Worm (Caenorhabditis elegans) whole organism, L2 larva: ENCODE data around the gene wdr-37.

ENCODE experiments used
- F13H6.1 ChIP-seq: sonication (generic microtip); optimal IDR thresholded peaks from 2 replicates; lab custom pipeline; 2016; ENCODE audit warnings: missing genetic modification characterization, missing compliant biosample characterization
- R02D3.7 ChIP-seq: fragments of 150-350 bp; optimal IDR thresholded peaks from 2 replicates; lab custom pipeline; 2014; ENCODE audit warnings: missing biosample characterization, missing genetic modification characterization
- Y55F3AM.14 ChIP-seq: fragments of 200-800 bp; sonication (Bioruptor generic); optimal IDR thresholded peaks from 2 replicates; lab custom pipeline; 2018; ENCODE audit warnings: mild to moderate bottlenecking, missing genetic modification characterization, missing compliant biosample characterization
- ZK546.5 ChIP-seq: sonication (generic microtip); optimal IDR thresholded peaks from 2 replicates; lab custom pipeline; 2017; ENCODE audit warnings: missing biosample characterization, missing genetic modification characterization
- alr-1 ChIP-seq: fragments of 150-350 bp; optimal IDR thresholded peaks from 2 replicates; lab custom pipeline; 2014; ENCODE audit warnings: missing biosample characterization, missing genetic modification characterization
- ama-1 ChIP-seq: fragments of 150-350 bp; optimal IDR thresholded peaks from 2 replicates; lab custom pipeline; 2018; ENCODE audit warnings: inconsistent platforms
- blmp-1 ChIP-seq: sonication (generic microtip); optimal IDR thresholded peaks from 2 replicates; lab custom pipeline; 2017; ENCODE audit warnings: missing genetic modification characterization, mild to moderate bottlenecking, missing compliant biosample characterization, antibody characterized with exemption, moderate library complexity; ENCODE audit not compliant: insufficient read depth
- ceh-16 ChIP-seq: fragments of 150-350 bp; optimal IDR thresholded peaks from 2 replicates; lab custom pipeline; 2014; ENCODE audit warnings: missing biosample characterization, missing genetic modification characterization
- ceh-82 ChIP-seq: fragments of 150-350 bp; optimal IDR thresholded peaks from 2 replicates; lab custom pipeline; 2014; ENCODE audit warnings: missing biosample characterization, missing genetic modification characterization
- crh-2 ChIP-seq: sonication (generic microtip); optimal IDR thresholded peaks from 2 replicates; lab custom pipeline; 2017; ENCODE audit warnings: missing biosample characterization, missing genetic modification characterization
- dmd-4 ChIP-seq: sonication (generic microtip); optimal IDR thresholded peaks from 2 replicates; lab custom pipeline; 2017; ENCODE audit warnings: missing biosample characterization, missing genetic modification characterization
- egl-27 ChIP-seq: sonication (generic microtip); optimal IDR thresholded peaks from 3 replicates; lab custom pipeline; 2017; ENCODE audit warnings: missing biosample characterization, missing genetic modification reagents, missing genetic modification characterization
- elt-1 ChIP-seq: fragments of 150-350 bp; optimal IDR thresholded peaks from 2 replicates; lab custom pipeline; 2014; ENCODE audit warnings: missing biosample characterization, missing genetic modification characterization
- elt-3 ChIP-seq: sonication (generic microtip); optimal IDR thresholded peaks from 2 replicates; lab custom pipeline; 2017; ENCODE audit warnings: missing biosample characterization, missing genetic modification characterization
- gmeb-1 ChIP-seq: fragments of 150-350 bp; optimal IDR thresholded peaks from 2 replicates; lab custom pipeline; 2014; ENCODE audit warnings: missing biosample characterization, missing genetic modification characterization
- lin-11 ChIP-seq: fragments of 150-350 bp; sonication (generic microtip); optimal IDR thresholded peaks from 2 replicates; lab custom pipeline; 2014; ENCODE audit warnings: missing biosample characterization, missing genetic modification characterization, inconsistent platforms, mixed read lengths
- lin-13 ChIP-seq: fragments of 150-350 bp; optimal IDR thresholded peaks from 2 replicates; lab custom pipeline; 2014; ENCODE audit warnings: missing biosample characterization, missing genetic modification reagents, missing genetic modification characterization
- lsy-2 ChIP-seq, 2 experiments: fragments of 150-350 bp in 1 of 2; sonication (generic microtip) in 1 of 2; optimal IDR thresholded peaks; 2 replicates each; lab custom pipeline; 2014 to 2017; ENCODE audit warnings: missing biosample characterization in 2 of 2, missing genetic modification characterization in 2 of 2
- mab-5 ChIP-seq: fragments of 150-350 bp; optimal IDR thresholded peaks from 2 replicates; lab custom pipeline; 2014; ENCODE audit warnings: missing biosample characterization, missing genetic modification characterization
- mbf-1 ChIP-seq: sonication (generic microtip); optimal IDR thresholded peaks from 2 replicates; lab custom pipeline; 2017; ENCODE audit warnings: missing biosample characterization, missing genetic modification characterization
- mdl-1 ChIP-seq, 2 experiments: fragments of 150-350 bp in 1 of 2; sonication (generic microtip) in 1 of 2; optimal IDR thresholded peaks; 2 replicates each; lab custom pipeline; 2017; ENCODE audit warnings: missing biosample characterization in 2 of 2, missing genetic modification characterization in 2 of 2
- nhr-10 ChIP-seq: sonication (generic microtip); optimal IDR thresholded peaks from 2 replicates; lab custom pipeline; 2017; ENCODE audit warnings: missing biosample characterization, missing genetic modification characterization
- nhr-11 ChIP-seq: fragments of 150-350 bp; optimal IDR thresholded peaks from 2 replicates; lab custom pipeline; 2014; ENCODE audit warnings: missing biosample characterization, missing genetic modification characterization
- nhr-12 ChIP-seq: fragments of 150-350 bp; optimal IDR thresholded peaks from 2 replicates; lab custom pipeline; 2014; ENCODE audit warnings: missing biosample characterization, missing genetic modification characterization
- nhr-129 ChIP-seq: fragments of 150-350 bp; optimal IDR thresholded peaks from 2 replicates; lab custom pipeline; 2014; ENCODE audit warnings: missing biosample characterization, missing genetic modification characterization
- nhr-77 ChIP-seq: fragments of 150-350 bp; optimal IDR thresholded peaks from 2 replicates; lab custom pipeline; 2014; ENCODE audit warnings: missing biosample characterization, missing genetic modification characterization
- peb-1 ChIP-seq: fragments of 150-350 bp; optimal IDR thresholded peaks from 2 replicates; lab custom pipeline; 2014; ENCODE audit warnings: missing biosample characterization, missing genetic modification characterization
- sem-4 ChIP-seq: fragments of 150-350 bp; optimal IDR thresholded peaks from 2 replicates; lab custom pipeline; 2014; ENCODE audit warnings: missing biosample characterization, missing genetic modification reagents, missing genetic modification characterization
- skn-1 ChIP-seq: sonication (generic microtip); optimal IDR thresholded peaks from 2 replicates; lab custom pipeline; 2017; ENCODE audit warnings: missing biosample characterization, missing genetic modification characterization
- sma-3 ChIP-seq: sonication (generic microtip); optimal IDR thresholded peaks from 2 replicates; lab custom pipeline; 2016; ENCODE audit warnings: missing genetic modification reagents, missing genetic modification characterization, missing compliant biosample characterization
- sma-9 ChIP-seq, 2 experiments: fragments of 150-350 bp in 1 of 2; sonication (generic microtip) in 1 of 2; optimal IDR thresholded peaks; 2 replicates each; lab custom pipeline; 2014 to 2016; ENCODE audit warnings: missing genetic modification characterization in 2 of 2, mild to moderate bottlenecking in 1 of 2, missing biosample characterization in 1 of 2, missing compliant biosample characterization in 1 of 2, missing genetic modification reagents in 1 of 2, moderate library complexity in 1 of 2
- unc-39 ChIP-seq: fragments of 150-350 bp; optimal IDR thresholded peaks from 2 replicates; lab custom pipeline; 2014; ENCODE audit warnings: missing biosample characterization, missing genetic modification characterization
- unc-55 ChIP-seq: fragments of 150-350 bp; sonication (generic microtip); optimal IDR thresholded peaks from 3 replicates; lab custom pipeline; 2014; ENCODE audit warnings: missing biosample characterization, missing genetic modification reagents, missing genetic modification characterization
- zag-1 ChIP-seq: fragments of 150-350 bp; optimal IDR thresholded peaks from 2 replicates; lab custom pipeline; 2014; ENCODE audit warnings: missing biosample characterization, missing genetic modification characterization
- ztf-1 ChIP-seq: fragments of 200-800 bp; sonication (Bioruptor generic); conservative IDR thresholded peaks from 2 replicates; pipeline ENCODE4 v1.3.6; 2022; ENCODE audit warnings: missing genetic modification characterization, missing compliant biosample characterization
- ztf-4 ChIP-seq: fragments of 150-350 bp; optimal IDR thresholded peaks from 2 replicates; lab custom pipeline; 2014; ENCODE audit warnings: missing biosample characterization, missing genetic modification characterization

Gene wdr-37

DNA sequence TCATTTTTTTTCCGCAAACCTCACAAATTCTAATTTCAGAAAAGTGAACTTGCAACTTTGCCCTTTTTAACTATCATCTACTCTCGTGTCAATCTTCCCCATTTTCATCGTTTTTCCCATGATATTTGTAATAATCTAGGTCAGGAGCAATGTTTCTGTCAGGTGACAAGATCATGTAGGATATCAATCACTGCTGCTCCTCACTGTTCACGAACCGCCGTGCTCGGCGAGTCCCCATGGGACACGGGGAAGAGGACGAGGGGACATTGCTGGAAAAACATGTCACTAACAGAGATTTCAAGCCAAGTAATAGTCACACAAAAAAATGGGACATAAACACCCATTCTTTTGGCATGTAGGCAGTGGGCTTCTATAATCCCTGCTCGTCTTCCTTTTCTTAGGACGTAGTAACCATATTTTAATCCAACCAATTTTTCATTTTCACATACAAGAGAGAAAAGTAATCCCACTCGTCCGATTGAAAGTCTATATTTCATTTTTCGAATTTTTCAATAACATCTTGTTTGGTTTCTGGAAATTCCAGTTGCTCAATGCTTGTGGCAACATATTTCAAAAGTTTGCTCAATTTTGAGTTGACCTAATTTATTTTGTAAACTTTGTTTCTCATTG is 28.9 kb downstream of the wdr-37 start:
- TF ChIP-seq mab-5 (tag; lab: Kevin White, UChicago) (peak; percentile 78), unc-55 (GFP tag; lab: Kevin White, UChicago) (peak; percentile 90), nhr-12 (tag; lab: Kevin White, UChicago) (no peak), lsy-2 (tag; optimal IDR thresholded peaks at IDR 0.05; lab: Kevin White, UChicago) (peak in 1 of 2 experiments; percentile 15), nhr-10 (tag; lab: Kevin White, UChicago) (no peak), nhr-129 (tag; lab: Kevin White, UChicago) (peak; percentile 4), F13H6.1 (tag; lab: Kevin White, UChicago) (no peak)
- TF ChIP-seq, all 48 proteins: peak for 4

DNA sequence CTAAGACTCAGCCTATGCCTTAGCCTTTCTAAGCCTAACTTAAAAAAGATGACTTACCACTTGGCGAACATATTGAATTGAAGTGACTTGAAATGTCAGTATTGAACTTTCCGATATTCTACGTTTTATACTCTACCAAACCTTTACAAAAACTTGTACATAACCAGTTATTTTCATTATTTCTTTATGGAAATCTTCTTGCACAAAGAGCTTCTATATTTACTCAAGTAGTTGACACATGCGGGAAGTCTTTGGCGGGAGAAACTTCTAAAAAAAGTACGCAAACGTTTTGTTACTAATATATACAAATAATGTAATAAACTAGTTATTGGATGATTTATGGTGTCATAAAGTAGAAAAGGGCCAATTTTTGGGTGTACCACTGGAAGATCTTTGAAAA is 31.2 kb downstream of the wdr-37 start, which contains the start of gene nspb-12:
Gene nspb-12 (minus strand): TSS at position 101 of the 400 bp plus-strand sequence.
- TF ChIP-seq ZK546.5 (tag; lab: Kevin White, UChicago): no peak
- TF ChIP-seq mab-5 (tag; lab: Kevin White, UChicago): no peak
- TF ChIP-seq unc-39 (tag; lab: Kevin White, UChicago): no peak
- no peak for TF ChIP-seq crh-2 (tag; lab: Kevin White, UChicago)
- TF ChIP-seq nhr-11 (tag; lab: Kevin White, UChicago): no peak
- TF ChIP-seq mdl-1 (tag; optimal IDR thresholded peaks at IDR 0.05; lab: Kevin White, UChicago): no peak
- TF ChIP-seq mbf-1: no peak
- TF ChIP-seq elt-1 (tag; lab: Kevin White, UChicago): no peak
- no peak for TF ChIP-seq R02D3.7 (tag; lab: Kevin White, UChicago)
- no peak for TF ChIP-seq skn-1 (tag; lab: Kevin White, UChicago)
- no peak for TF ChIP-seq ceh-82 (tag; lab: Kevin White, UChicago)

DNA sequence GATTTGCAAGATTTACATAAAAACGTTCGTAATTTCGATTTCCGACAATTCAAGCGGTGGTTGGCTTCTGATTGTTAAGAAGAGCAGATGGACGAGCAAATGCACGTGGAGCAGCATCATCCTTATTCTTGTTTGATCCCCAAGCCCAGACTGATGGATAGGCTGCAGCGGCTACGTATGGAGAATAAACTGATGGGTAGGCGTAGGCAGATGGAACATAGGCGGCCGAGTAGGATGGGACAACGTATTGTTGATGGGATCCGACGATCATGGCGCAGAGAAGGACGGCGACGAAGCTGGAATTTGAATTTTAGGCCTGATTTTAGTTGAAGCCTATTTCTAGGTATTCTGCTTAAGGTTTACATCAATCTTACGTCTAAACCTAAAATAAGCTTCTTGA is 31.6 kb downstream of the wdr-37 start:
- TF ChIP-seq R02D3.7 (tag; lab: Kevin White, UChicago): no peak

DNA sequence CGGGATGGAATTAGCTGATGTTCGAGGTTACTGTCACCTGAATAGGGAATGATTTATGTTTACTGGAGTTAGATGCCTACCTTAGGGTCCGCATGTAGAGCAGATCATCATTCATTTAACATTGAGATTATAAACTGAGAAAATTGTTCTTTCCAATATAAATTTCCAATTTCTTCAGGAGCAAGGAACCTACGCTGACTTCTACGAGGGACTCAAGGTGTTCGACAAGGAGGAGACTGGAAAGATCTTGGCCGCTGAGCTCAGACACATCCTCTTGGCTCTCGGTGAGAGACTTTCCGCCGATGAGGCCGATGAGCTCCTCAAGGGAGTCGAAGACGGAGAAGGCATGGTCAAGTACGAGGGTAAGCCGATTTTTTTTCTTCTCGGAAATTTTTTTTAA is 33.4 kb downstream of the wdr-37 start:
- TF ChIP-seq sma-9 (GFP tag; optimal IDR thresholded peaks at IDR 0.05; lab: Kevin White, UChicago): no peak
- no peak for TF ChIP-seq sma-9 (tag; optimal IDR thresholded peaks at IDR 0.05; lab: Kevin White, UChicago)

DNA sequence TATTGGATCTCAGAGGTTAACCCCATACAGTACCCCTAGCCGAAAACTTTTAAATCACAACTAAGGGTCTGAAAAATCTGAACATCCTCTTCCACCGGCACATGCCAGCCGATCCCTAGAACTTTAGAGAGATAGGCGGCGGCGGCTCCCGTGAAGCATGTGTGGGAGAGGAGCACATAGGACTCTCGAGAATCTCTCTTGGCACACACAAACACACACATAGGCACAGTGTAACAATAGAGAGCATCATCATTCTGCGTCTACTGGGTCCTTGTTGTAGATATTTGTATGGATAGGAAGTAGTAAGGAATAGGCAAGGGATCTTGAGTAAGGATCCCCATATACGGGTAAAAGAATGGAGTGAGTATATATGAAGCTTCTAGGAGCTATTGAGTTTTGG is 34.2 kb downstream of the wdr-37 start:
- TF ChIP-seq nhr-129 (tag; lab: Kevin White, UChicago) (peak; percentile 29), ama-1 (lab: Kevin White, UChicago) (no peak)

DNA sequence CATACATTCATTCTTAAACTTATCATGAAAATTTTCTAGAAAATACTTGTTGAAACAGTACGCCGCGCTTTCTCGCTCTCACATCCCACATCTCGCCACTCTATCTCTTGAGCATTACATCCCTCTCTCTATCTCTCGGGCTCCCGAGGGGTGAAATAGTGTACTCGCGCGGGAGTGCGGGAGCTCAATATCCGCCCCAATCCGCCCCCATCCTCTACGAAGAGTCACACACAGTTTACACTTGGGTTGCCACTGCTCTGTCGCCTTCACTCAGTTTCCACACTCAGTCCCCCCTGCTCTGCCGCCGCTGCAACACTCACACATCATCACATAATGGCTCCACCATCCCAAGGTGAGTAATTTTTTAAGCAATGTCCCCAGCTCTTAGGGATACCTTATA is 35.1 kb downstream of the wdr-37 start, which contains the start of gene mlc-3:
Gene mlc-3 (plus strand): TSS at position 227 of the 400 bp plus-strand sequence.
- TF ChIP-seq ztf-4 (tag; lab: Kevin White, UChicago) (no peak), sma-9 (GFP tag; optimal IDR thresholded peaks at IDR 0.05; lab: Kevin White, UChicago) (peak; percentile 20), sma-9 (tag; optimal IDR thresholded peaks at IDR 0.05; lab: Kevin White, UChicago) (no peak), zag-1 (tag; lab: Kevin White, UChicago) (no peak), F13H6.1 (tag; lab: Kevin White, UChicago) (peak; percentile 49), lin-13 (GFP tag; lab: Kevin White, UChicago) (no peak), egl-27 (no peak), ceh-16 (no peak), Y55F3AM.14 (GFP tag; lab: Kevin White, UChicago) (no peak), ama-1 (lab: Kevin White, UChicago) (peak; percentile 47), nhr-10 (tag; lab: Kevin White, UChicago) (no peak), blmp-1 (tag; lab: Kevin White, UChicago) (no peak), lsy-2 (tag; optimal IDR thresholded peaks at IDR 0.05; lab: Kevin White, UChicago) (no peak), ceh-82 (tag; lab: Kevin White, UChicago) (no peak), unc-39 (tag; lab: Kevin White, UChicago) (no peak), nhr-12 (tag; lab: Kevin White, UChicago) (no peak), nhr-129 (tag; lab: Kevin White, UChicago) (peak; percentile 25)

DNA sequence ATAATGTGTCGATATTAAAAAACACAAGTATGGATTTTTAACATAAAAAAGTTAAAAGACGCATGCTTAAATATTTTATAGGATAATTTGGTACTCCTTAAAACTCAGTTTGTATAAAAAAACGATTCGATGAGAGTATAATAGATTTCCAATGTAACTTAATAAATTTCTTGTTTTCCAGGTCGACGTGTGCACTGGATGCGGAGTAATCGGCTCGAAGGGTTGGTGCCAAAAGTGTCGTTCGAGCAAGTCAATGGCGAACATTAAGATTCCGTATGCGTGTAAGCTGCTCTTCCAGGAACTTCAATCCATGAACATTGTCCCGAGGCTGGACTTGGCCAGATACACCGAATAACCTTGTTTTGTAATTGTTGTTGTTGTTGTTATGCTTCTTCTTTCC is 35.5 kb downstream of the wdr-37 start:
- no peak for TF ChIP-seq skn-1 (tag; lab: Kevin White, UChicago)
- TF ChIP-seq sem-4: no peak
- no peak for TF ChIP-seq alr-1 (tag; lab: Kevin White, UChicago)
- no peak for TF ChIP-seq gmeb-1 (tag; lab: Kevin White, UChicago)
- no peak for TF ChIP-seq elt-3 (tag; lab: Kevin White, UChicago)
- no peak for TF ChIP-seq nhr-10 (tag; lab: Kevin White, UChicago)
- no peak for TF ChIP-seq mdl-1 (tag; optimal IDR thresholded peaks at IDR 0.05; lab: Kevin White, UChicago)
- TF ChIP-seq egl-27: no peak
- TF ChIP-seq unc-39 (tag; lab: Kevin White, UChicago): no peak
- no peak for TF ChIP-seq nhr-12 (tag; lab: Kevin White, UChicago)
- no peak for TF ChIP-seq lin-11 (tag; lab: Kevin White, UChicago)
- TF ChIP-seq peb-1 (tag; lab: Kevin White, UChicago): no peak
- no peak for TF ChIP-seq ztf-1
- TF ChIP-seq unc-55 (GFP tag; lab: Kevin White, UChicago): no peak
- TF ChIP-seq lsy-2 (tag; optimal IDR thresholded peaks at IDR 0.05; lab: Kevin White, UChicago): no peak
- no peak for TF ChIP-seq zag-1 (tag; lab: Kevin White, UChicago)
- no peak for TF ChIP-seq dmd-4 (tag; lab: Kevin White, UChicago)
- no peak for TF ChIP-seq nhr-77 (tag; lab: Kevin White, UChicago)
- TF ChIP-seq sma-3 (GFP tag; lab: Kevin White, UChicago): no peak
- TF ChIP-seq, all 48 proteins: peak for 0
